Worm (Caenorhabditis elegans): ENCODE data around the gene C54F6.17.

DNA sequence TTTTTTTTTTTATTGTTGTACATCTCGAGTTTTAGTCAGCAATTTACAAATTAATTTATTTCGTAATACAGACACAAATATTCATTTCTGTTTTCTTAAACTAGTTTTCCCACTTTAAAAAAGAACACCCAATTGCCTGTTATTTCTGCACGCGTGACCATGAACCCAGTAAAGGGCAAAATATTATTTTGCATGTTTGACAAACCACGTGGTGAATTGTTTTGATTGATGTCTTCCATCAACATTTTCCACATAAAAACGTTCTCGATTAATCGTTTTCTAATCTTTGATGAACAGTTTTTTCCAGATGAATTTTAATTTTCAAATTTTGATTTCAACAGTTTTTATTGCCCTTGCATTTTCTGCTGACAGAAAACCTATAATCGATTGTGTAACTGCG is 1.6 kb upstream of the C54F6.17 start, which contains the start of gene C54F6.18:
- TF ChIP-seq snpc-4 (tag; optimal IDR thresholded peaks at IDR 0.05) (no peak), lsy-2 (tag; optimal IDR thresholded peaks at IDR 0.05) (no peak), T26A8.4 (GFP tag; IDR thresholded peaks at IDR 0.05) (no peak)

Measured in whole organism, L4 larva.